Fruit fly (Drosophila melanogaster): ENCODE measurements around the gene GATAd.

dm6 chr2L:10314327-10315210, 19.0 kb upstream of the GATAd start, which contains the start of the genes Usp14 and CG4972:
- TF ChIP-seq OdsH (GFP tag; optimal IDR thresholded peaks at IDR 0.05) (no peak), Hr38 (GFP tag; optimal IDR thresholded peaks at IDR 0.05) (no peak), Blimp-1 (GFP tag; optimal IDR thresholded peaks at IDR 0.05) (no peak), Hr39 (GFP tag; optimal IDR thresholded peaks at IDR 0.05) (no peak), Ets21C (GFP tag; optimal IDR thresholded peaks at IDR 0.05) (no peak), Sox102F (GFP tag; optimal IDR thresholded peaks at IDR 0.05) (no peak), spab (GFP tag; optimal IDR thresholded peaks at IDR 0.05) (no peak), Eip78C (GFP tag) (no peak), CG6854 (GFP tag; optimal IDR thresholded peaks at IDR 0.05) (no peak), Ets96B (tag; optimal IDR thresholded peaks at IDR 0.05) (no peak), Met (GFP tag; optimal IDR thresholded peaks at IDR 0.05) (no peak), CG6163 (GFP tag; IDR thresholded peaks at IDR 0.05) (no peak), vri (GFP tag; optimal IDR thresholded peaks at IDR 0.05) (no peak), Sox14 (GFP tag; optimal IDR thresholded peaks at IDR 0.05) (peak; percentile 21)

All from whole organism, prepupa.